Fruit fly (Drosophila melanogaster): ENCODE data around the gene Cpr100A.

Cpr100A gene

DNA sequence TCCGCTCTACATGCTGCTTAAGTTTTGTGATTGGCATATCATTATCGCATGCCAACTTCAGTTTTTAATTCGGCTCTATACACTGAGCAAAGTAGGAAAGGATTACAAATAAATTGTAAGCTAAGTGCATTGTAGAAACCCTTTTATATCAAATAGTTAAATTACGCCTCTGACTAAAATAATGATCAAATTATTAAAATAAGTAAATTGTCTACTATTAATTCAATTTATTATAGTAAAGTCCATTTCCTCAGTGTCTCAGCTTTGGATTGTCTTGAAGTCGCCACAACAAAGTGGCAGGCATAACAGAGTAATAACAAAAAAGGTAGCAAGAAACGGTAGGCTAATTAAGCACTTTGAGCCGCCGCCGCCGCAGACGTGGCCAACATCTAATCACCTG is 4.8 kb upstream of the Cpr100A start (continued):
- TF ChIP-seq slbo (GFP tag; IDR thresholded peaks at IDR 0.05) (peak; percentile 41), CG7786 (GFP tag; optimal IDR thresholded peaks at IDR 0.05) (no peak), CoRest (tag; optimal IDR thresholded peaks at IDR 0.05) (peak; percentile 23), grau (tag; optimal IDR thresholded peaks at IDR 0.05) (peak; percentile 28), tgo (GFP tag; IDR thresholded peaks at IDR 0.05) (peak; percentile 36; the same call in 1 of the 3 replicates), CG7839 (tag; optimal IDR thresholded peaks at IDR 0.05) (peak; percentile 37), Oli (tag; optimal IDR thresholded peaks at IDR 0.05) (peak; percentile 1), Ptx1 (GFP tag; IDR thresholded peaks at IDR 0.05) (0 out of 2 replicates have a peak, but pooled peaks have one; percentile 23), Sox102F (GFP tag; optimal IDR thresholded peaks at IDR 0.05) (peak; percentile 24), Dek (tag; optimal IDR thresholded peaks at IDR 0.05) (peak; percentile 3), Aef1 (GFP tag; IDR thresholded peaks at IDR 0.05) (0 out of 3 replicates have a peak, but pooled peaks have one; percentile 10), Med (GFP tag) (peak; percentile 35), row (GFP tag; IDR thresholded peaks at IDR 0.05) (peak; percentile 56; the same call in 2 of the 3 replicates), inv (GFP tag; IDR thresholded peaks at IDR 0.05; ENCODE audit: partially characterized antibody) (no peak), CG11504 (tag; optimal IDR thresholded peaks at IDR 0.05) (peak; percentile 20), CG9215 (GFP tag; IDR thresholded peaks at IDR 0.05) (0 out of 2 replicates have a peak, but pooled peaks have one; percentile 11), Hr51 (GFP tag; optimal IDR thresholded peaks at IDR 0.05) (peak in 1 of 2 experiments; percentile 24), CG14441 (GFP tag; IDR thresholded peaks at IDR 0.05) (peak; percentile 9; the same call in 1 of the 2 replicates), Spps (tag; optimal IDR thresholded peaks at IDR 0.05) (no peak), CG12391 (tag; optimal IDR thresholded peaks at IDR 0.05) (peak; percentile 34), CG6689 (GFP tag; IDR thresholded peaks at IDR 0.05) (no peak), NK7.1 (GFP tag; optimal IDR thresholded peaks at IDR 0.05) (no peak), CG2129 (GFP tag; IDR thresholded peaks at IDR 0.05; ENCODE audit: partially characterized antibody) (no peak), Xbp1 (GFP tag; optimal IDR thresholded peaks at IDR 0.05) (peak; percentile 12), sob (GFP tag; IDR thresholded peaks at IDR 0.05) (peak; percentile 35; the same call in 1 of the 2 replicates), insv (GFP tag; optimal IDR thresholded peaks at IDR 0.05) (no peak), CG2712 (tag; optimal IDR thresholded peaks at IDR 0.05) (peak; percentile 9), CG1603 (tag; optimal IDR thresholded peaks at IDR 0.05) (peak; percentile 6), gem (tag; optimal IDR thresholded peaks at IDR 0.05) (peak; percentile 46), lab (GFP tag; optimal IDR thresholded peaks at IDR 0.05) (peak; percentile 16), CG6854 (GFP tag; optimal IDR thresholded peaks at IDR 0.05) (no peak), CG11456 (GFP tag; IDR thresholded peaks at IDR 0.05) (0 out of 3 replicates have a peak, but pooled peaks have one; percentile 20), CG10366 (GFP tag; IDR thresholded peaks at IDR 0.05) (peak; percentile 15; the same call in 1 of the 2 replicates), dmrt11E (tag; optimal IDR thresholded peaks at IDR 0.05) (peak; percentile 46)

- no peak for TF ChIP-seq CG4360 (GFP tag; IDR thresholded peaks at IDR 0.05)
- 0 out of 4 replicates have a peak, but pooled peaks have one; percentile 36 for TF ChIP-seq chinmo (GFP tag; IDR thresholded peaks at IDR 0.05; ENCODE audit: partially characterized antibody)
- no peak for TF ChIP-seq CG32772 (GFP tag; IDR thresholded peaks at IDR 0.05)
Measured at dm6 chr3R:30863971-30864370, 3.4 kb upstream of the Cpr100A start.

- TF ChIP-seq chif (GFP tag; optimal IDR thresholded peaks at IDR 0.05) = no peak
- peak; percentile 1 for TF ChIP-seq CG11504 (tag; optimal IDR thresholded peaks at IDR 0.05)
- peak in 1 of 2 experiments; percentile 35 for TF ChIP-seq tll (GFP tag; optimal IDR thresholded peaks at IDR 0.05)
- TF ChIP-seq row (GFP tag; IDR thresholded peaks at IDR 0.05) = peak; percentile 5; the same call in 1 of the 3 replicates
- peak in 1 of 2 experiments; percentile 28 for TF ChIP-seq bsh (GFP tag; optimal IDR thresholded peaks at IDR 0.05)
- peak; percentile 32 for TF ChIP-seq dmrt11E (tag; optimal IDR thresholded peaks at IDR 0.05)
- TF ChIP-seq Hr51 (GFP tag; optimal IDR thresholded peaks at IDR 0.05) = peak in 1 of 2 experiments; percentile 8
- peak; percentile 7 for TF ChIP-seq CG2712 (tag; optimal IDR thresholded peaks at IDR 0.05)
- peak; percentile 11 for TF ChIP-seq Oli (tag; optimal IDR thresholded peaks at IDR 0.05)
- peak in 1 of 3 experiments; percentile 26 for TF ChIP-seq lola (GFP tag; optimal IDR thresholded peaks at IDR 0.05)
- no peak for TF ChIP-seq ci (GFP tag; IDR thresholded peaks at IDR 0.05)
- peak; percentile 25 for TF ChIP-seq CG10979 (tag; optimal IDR thresholded peaks at IDR 0.05)
- peak; percentile 75 for TF ChIP-seq sens (GFP tag)
- TF ChIP-seq gem (tag; optimal IDR thresholded peaks at IDR 0.05) = peak; percentile 47
- no peak for TF ChIP-seq Nf-YC (tag; optimal IDR thresholded peaks at IDR 0.05)
Measured at dm6 chr3R:30864465-30864864, 2.9 kb upstream of the Cpr100A start.
